Fruit fly (Drosophila melanogaster) whole organism, pupa: ENCODE data around the gene escl.
"Not testable (repeated sequence)": the region's sequence is repeated elsewhere in the genome, so short reads cannot be mapped to it uniquely, and the experiment has no call there.

Source experiments
- CG15710 ChIP-seq: fragments of 200-800 bp; sonication (Bioruptor generic); optimal IDR thresholded peaks from 2 replicates; lab custom pipeline; 2018; ENCODE audit warnings: missing biosample characterization, mild to moderate bottlenecking, missing genetic modification characterization, moderate library complexity
- CG9948 ChIP-seq: fragments of 200-800 bp; sonication (Bioruptor generic); optimal IDR thresholded peaks from 2 replicates; lab custom pipeline; 2018; ENCODE audit warnings: missing biosample characterization, mild to moderate bottlenecking, missing genetic modification characterization, moderate library complexity
- D1 ChIP-seq: fragments of 200-800 bp; sonication (Bioruptor generic); optimal IDR thresholded peaks from 2 replicates; lab custom pipeline; 2018; ENCODE audit warnings: missing biosample characterization, mild to moderate bottlenecking, missing genetic modification characterization, moderate library complexity

DNA sequence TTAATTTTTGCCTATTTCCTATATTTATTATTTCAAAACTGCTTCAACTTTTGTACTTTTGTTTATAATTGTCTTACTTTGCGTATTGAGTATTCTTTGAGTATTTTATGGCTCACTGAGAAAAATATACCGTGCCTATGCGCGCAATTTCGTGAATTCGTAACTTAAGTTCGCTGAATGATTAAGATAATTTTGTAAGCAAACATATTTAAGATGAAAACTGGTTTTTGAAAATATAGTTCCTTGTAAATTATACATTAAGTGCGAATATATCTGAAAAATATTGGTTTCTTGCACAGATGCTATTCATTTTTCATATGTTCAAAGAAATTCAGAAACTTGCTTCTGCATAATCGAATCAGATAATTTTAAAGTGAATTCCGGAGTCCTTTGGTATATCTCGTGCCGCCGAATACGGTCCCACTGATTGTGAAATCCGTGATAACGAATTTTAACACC lies 4.6 kb downstream of the escl start, which contains the start of the genes CG18789 and Qtzl:
- not testable (repeated sequence) for TF ChIP-seq CG9948, D1, CG15710 (tag; lab: Kevin White, UChicago)
